Worm (Caenorhabditis elegans) whole organism, L1 larva: ENCODE data around the gene F22E5.1.

Source experiments
- ama-1 ChIP-seq: fragments of 150-350 bp; optimal IDR thresholded peaks from 2 replicates; lab custom pipeline; 2014
- nhr-76 ChIP-seq: sonication (generic microtip); optimal IDR thresholded peaks from 2 replicates; lab custom pipeline; 2017; ENCODE audit warnings: missing biosample characterization, missing genetic modification characterization
- unc-62 ChIP-seq: fragments of 150-350 bp; optimal IDR thresholded peaks from 2 replicates; lab custom pipeline; 2014; ENCODE audit warnings: missing biosample characterization, missing genetic modification reagents, missing genetic modification characterization
- unc-86 ChIP-seq: sonication (generic microtip); optimal IDR thresholded peaks from 2 replicates; lab custom pipeline; 2016; ENCODE audit warnings: missing genetic modification characterization, missing compliant biosample characterization

DNA sequence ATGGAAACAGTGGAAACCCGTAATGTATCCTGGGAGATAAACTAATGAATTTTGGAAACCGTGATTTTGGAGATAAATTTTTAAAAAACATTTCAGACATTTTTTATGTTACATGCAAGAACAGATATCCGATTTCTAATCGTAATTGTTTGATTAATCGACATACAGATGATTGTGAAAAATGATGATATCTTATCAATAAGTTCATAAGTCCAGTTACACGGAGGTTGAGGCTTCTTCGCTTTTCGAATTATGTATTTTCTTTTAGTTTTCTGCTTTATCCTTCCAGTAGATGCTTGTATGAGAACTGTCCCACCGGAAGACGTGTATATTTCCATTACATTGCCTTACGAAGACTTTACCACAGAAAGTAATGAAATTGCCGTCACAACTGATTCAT is 8.0 kb upstream of the F22E5.1 start, which contains the start of gene F22E5.22:
- TF ChIP-seq nhr-76 (tag; lab: Kevin White, UChicago): no peak
- no peak for TF ChIP-seq ama-1
- no peak for TF ChIP-seq unc-62
- no peak for TF ChIP-seq unc-86
